Worm (Caenorhabditis elegans) whole organism, young adult: Measurements from ENCODE around the gene bicd-1.

ENCODE experiments used
- F10E7.11 ChIP-seq: sonication (generic microtip); optimal IDR thresholded peaks from 2 replicates; lab custom pipeline; 2017; ENCODE audit warnings: mild to moderate bottlenecking, missing genetic modification characterization, moderate library complexity, missing compliant biosample characterization
- lin-40 ChIP-seq: sonication (generic microtip); optimal IDR thresholded peaks from 2 replicates; lab custom pipeline; 2016; ENCODE audit warnings: missing genetic modification characterization, mild to moderate bottlenecking, missing compliant biosample characterization, missing genotype, missing genetic modification reagents
- ztf-22 ChIP-seq: fragments of 200-800 bp; sonication (Bioruptor generic); optimal IDR thresholded peaks from 2 replicates; lab custom pipeline; 2018; ENCODE audit warnings: mild to moderate bottlenecking, missing genetic modification characterization, moderate library complexity, missing compliant biosample characterization
- ztf-6 ChIP-seq: fragments of 200-800 bp; sonication (Bioruptor generic); IDR thresholded peaks from 2 replicates; pipeline ENCODE4 v1.3.6; 2022; ENCODE audit warnings: missing genetic modification reagents, missing genetic modification characterization, missing compliant biosample characterization

ce11 chrIV:6606587-6606986 lies 34.4 kb upstream of the bicd-1 start:
- no peak for TF ChIP-seq lin-40
- TF ChIP-seq ztf-6 (GFP tag; lab: Robert Waterston, UW): no peak
- no peak for TF ChIP-seq F10E7.11 (tag; lab: Kevin White, UChicago)
- no peak for TF ChIP-seq ztf-22 (GFP tag; lab: Kevin White, UChicago)
